Worm (Caenorhabditis elegans): ENCODE measurements around the gene ceh-14.

ceh-14 gene

ce11 chrX:7480756-7481155 is 51.8 kb downstream of the ceh-14 start, which contains the start of gene F48E3.9:
F48E3.9 (plus strand) TSS chrX:7481056.
- TF ChIP-seq klf-2 (GFP tag; conservative IDR thresholded peaks at IDR 0.05) = no peak
- TF ChIP-seq ref-1 (GFP tag; conservative IDR thresholded peaks at IDR 0.05) = no peak

DNA sequence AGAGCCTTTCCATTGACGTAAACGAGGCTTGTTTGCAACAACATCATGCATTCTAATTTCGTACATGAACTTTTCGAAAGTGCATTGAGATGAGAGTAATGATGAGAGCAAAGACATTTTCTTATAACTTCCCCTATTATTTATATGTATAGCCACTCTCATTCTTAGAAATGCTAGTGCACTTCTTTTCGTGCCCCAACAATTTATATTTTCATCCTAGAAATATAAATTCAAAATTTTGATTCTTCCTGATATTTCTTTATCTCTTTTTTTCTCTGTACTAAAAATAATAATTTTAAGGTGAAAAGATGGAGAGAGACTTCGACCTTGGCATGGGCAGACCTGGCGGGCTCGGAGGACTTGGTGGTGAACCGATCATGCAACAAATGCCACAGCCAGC is 53.6 kb downstream of the ceh-14 start, which contains the start of gene mek-1:
Gene mek-1 (plus strand): TSS at position 301 of the 400 bp plus-strand sequence.
- TF ChIP-seq ztf-23 (GFP tag; IDR thresholded peaks at IDR 0.05) = no peak
- no peak for TF ChIP-seq ztf-29 (GFP tag; IDR thresholded peaks at IDR 0.05)
- TF ChIP-seq klf-2 (GFP tag; conservative IDR thresholded peaks at IDR 0.05) = no peak
- no peak for TF ChIP-seq T22C8.4 (GFP tag; IDR thresholded peaks at IDR 0.05)
- TF ChIP-seq tab-1 (GFP tag; IDR thresholded peaks at IDR 0.05) = no peak
- no peak for TF ChIP-seq flt-1 (GFP tag; IDR thresholded peaks at IDR 0.05)
- no peak for TF ChIP-seq ref-1 (GFP tag; conservative IDR thresholded peaks at IDR 0.05)
- no peak for TF ChIP-seq med-1 (GFP tag; optimal IDR thresholded peaks at IDR 0.05; ENCODE audit: insufficient read depth)
- TF ChIP-seq cog-1 (tag; optimal IDR thresholded peaks at IDR 0.05) = no peak

DNA sequence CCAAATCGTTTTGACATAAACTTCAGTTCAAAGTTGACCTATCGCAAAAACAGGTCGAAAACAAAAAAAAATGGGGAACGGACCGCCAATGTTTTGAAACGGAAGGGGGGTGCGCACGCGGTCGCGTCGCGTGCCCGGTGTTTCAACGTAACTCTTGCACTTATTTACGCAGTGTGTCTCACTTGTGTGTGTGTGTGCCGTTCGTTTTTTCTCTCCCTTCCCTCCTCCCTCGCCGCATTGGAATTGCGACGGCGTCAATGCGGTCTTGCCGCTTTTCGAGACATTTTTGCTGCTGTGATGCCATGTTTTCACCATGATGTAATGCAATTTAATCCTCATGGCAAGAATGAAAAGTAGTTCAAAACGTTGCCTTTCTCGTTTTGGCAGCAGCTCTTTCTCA is 54.1 kb downstream of the ceh-14 start:
- TF ChIP-seq ztf-29 (GFP tag; IDR thresholded peaks at IDR 0.05) (no peak), med-1 (GFP tag; optimal IDR thresholded peaks at IDR 0.05; ENCODE audit: insufficient read depth) (no peak)

Measured in whole organism, midembryonic.